Worm (Caenorhabditis elegans) whole organism, L2 larva: ENCODE data around the gene F40F8.5.

Experiments
- C34F6.9 ChIP-seq: fragments of 150-350 bp; optimal IDR thresholded peaks from 2 replicates; lab custom pipeline; 2014; ENCODE audit warnings: missing biosample characterization, missing genetic modification characterization
- F13H6.1 ChIP-seq: sonication (generic microtip); optimal IDR thresholded peaks from 2 replicates; lab custom pipeline; 2016; ENCODE audit warnings: missing genetic modification characterization, missing compliant biosample characterization
- R02D3.7 ChIP-seq: fragments of 150-350 bp; optimal IDR thresholded peaks from 2 replicates; lab custom pipeline; 2014; ENCODE audit warnings: missing biosample characterization, missing genetic modification characterization
- Y55F3AM.14 ChIP-seq: fragments of 200-800 bp; sonication (Bioruptor generic); optimal IDR thresholded peaks from 2 replicates; lab custom pipeline; 2018; ENCODE audit warnings: mild to moderate bottlenecking, missing genetic modification characterization, missing compliant biosample characterization
- ZK546.5 ChIP-seq: sonication (generic microtip); optimal IDR thresholded peaks from 2 replicates; lab custom pipeline; 2017; ENCODE audit warnings: missing biosample characterization, missing genetic modification characterization
- alr-1 ChIP-seq: fragments of 150-350 bp; optimal IDR thresholded peaks from 2 replicates; lab custom pipeline; 2014; ENCODE audit warnings: missing biosample characterization, missing genetic modification characterization
- ama-1 ChIP-seq: fragments of 150-350 bp; optimal IDR thresholded peaks from 2 replicates; lab custom pipeline; 2018; ENCODE audit warnings: inconsistent platforms
- blmp-1 ChIP-seq: sonication (generic microtip); optimal IDR thresholded peaks from 2 replicates; lab custom pipeline; 2017; ENCODE audit warnings: missing genetic modification characterization, mild to moderate bottlenecking, missing compliant biosample characterization, antibody characterized with exemption, moderate library complexity; ENCODE audit not compliant: insufficient read depth
- ceh-16 ChIP-seq: fragments of 150-350 bp; optimal IDR thresholded peaks from 2 replicates; lab custom pipeline; 2014; ENCODE audit warnings: missing biosample characterization, missing genetic modification characterization
- ceh-82 ChIP-seq: fragments of 150-350 bp; optimal IDR thresholded peaks from 2 replicates; lab custom pipeline; 2014; ENCODE audit warnings: missing biosample characterization, missing genetic modification characterization
- crh-2 ChIP-seq: sonication (generic microtip); optimal IDR thresholded peaks from 2 replicates; lab custom pipeline; 2017; ENCODE audit warnings: missing biosample characterization, missing genetic modification characterization
- dmd-4 ChIP-seq: sonication (generic microtip); optimal IDR thresholded peaks from 2 replicates; lab custom pipeline; 2017; ENCODE audit warnings: missing biosample characterization, missing genetic modification characterization
- egl-27 ChIP-seq: sonication (generic microtip); optimal IDR thresholded peaks from 3 replicates; lab custom pipeline; 2017; ENCODE audit warnings: missing biosample characterization, missing genetic modification reagents, missing genetic modification characterization
- elt-1 ChIP-seq: fragments of 150-350 bp; optimal IDR thresholded peaks from 2 replicates; lab custom pipeline; 2014; ENCODE audit warnings: missing biosample characterization, missing genetic modification characterization
- elt-3 ChIP-seq: sonication (generic microtip); optimal IDR thresholded peaks from 2 replicates; lab custom pipeline; 2017; ENCODE audit warnings: missing biosample characterization, missing genetic modification characterization
- lin-11 ChIP-seq: fragments of 150-350 bp; sonication (generic microtip); optimal IDR thresholded peaks from 2 replicates; lab custom pipeline; 2014; ENCODE audit warnings: missing biosample characterization, missing genetic modification characterization, inconsistent platforms, mixed read lengths
- lin-13 ChIP-seq: fragments of 150-350 bp; optimal IDR thresholded peaks from 2 replicates; lab custom pipeline; 2014; ENCODE audit warnings: missing biosample characterization, missing genetic modification reagents, missing genetic modification characterization
- mab-5 ChIP-seq: fragments of 150-350 bp; optimal IDR thresholded peaks from 2 replicates; lab custom pipeline; 2014; ENCODE audit warnings: missing biosample characterization, missing genetic modification characterization
- mbf-1 ChIP-seq: sonication (generic microtip); optimal IDR thresholded peaks from 2 replicates; lab custom pipeline; 2017; ENCODE audit warnings: missing biosample characterization, missing genetic modification characterization
- mdl-1 ChIP-seq, 2 experiments: fragments of 150-350 bp in 1 of 2; sonication (generic microtip) in 1 of 2; optimal IDR thresholded peaks; 2 replicates each; lab custom pipeline; 2017; ENCODE audit warnings: missing biosample characterization in 2 of 2, missing genetic modification characterization in 2 of 2
- nhr-10 ChIP-seq: sonication (generic microtip); optimal IDR thresholded peaks from 2 replicates; lab custom pipeline; 2017; ENCODE audit warnings: missing biosample characterization, missing genetic modification characterization
- nhr-11 ChIP-seq: fragments of 150-350 bp; optimal IDR thresholded peaks from 2 replicates; lab custom pipeline; 2014; ENCODE audit warnings: missing biosample characterization, missing genetic modification characterization
- nhr-129 ChIP-seq: fragments of 150-350 bp; optimal IDR thresholded peaks from 2 replicates; lab custom pipeline; 2014; ENCODE audit warnings: missing biosample characterization, missing genetic modification characterization
- nhr-237 ChIP-seq: fragments of 150-350 bp; optimal IDR thresholded peaks from 2 replicates; lab custom pipeline; 2014; ENCODE audit warnings: missing biosample characterization, missing genetic modification characterization
- nhr-25 ChIP-seq: fragments of 150-350 bp; sonication (generic microtip); optimal IDR thresholded peaks from 3 replicates; lab custom pipeline; 2014; ENCODE audit warnings: missing biosample characterization, missing genetic modification characterization
- peb-1 ChIP-seq: fragments of 150-350 bp; optimal IDR thresholded peaks from 2 replicates; lab custom pipeline; 2014; ENCODE audit warnings: missing biosample characterization, missing genetic modification characterization
- sem-4 ChIP-seq: fragments of 150-350 bp; optimal IDR thresholded peaks from 2 replicates; lab custom pipeline; 2014; ENCODE audit warnings: missing biosample characterization, missing genetic modification reagents, missing genetic modification characterization
- skn-1 ChIP-seq: sonication (generic microtip); optimal IDR thresholded peaks from 2 replicates; lab custom pipeline; 2017; ENCODE audit warnings: missing biosample characterization, missing genetic modification characterization
- sma-3 ChIP-seq: sonication (generic microtip); optimal IDR thresholded peaks from 2 replicates; lab custom pipeline; 2016; ENCODE audit warnings: missing genetic modification reagents, missing genetic modification characterization, missing compliant biosample characterization
- sma-9 ChIP-seq, 2 experiments: fragments of 150-350 bp in 1 of 2; sonication (generic microtip) in 1 of 2; optimal IDR thresholded peaks; 2 replicates each; lab custom pipeline; 2014 to 2016; ENCODE audit warnings: missing genetic modification characterization in 2 of 2, mild to moderate bottlenecking in 1 of 2, missing biosample characterization in 1 of 2, missing compliant biosample characterization in 1 of 2, missing genetic modification reagents in 1 of 2, moderate library complexity in 1 of 2
- snpc-4 ChIP-seq: fragments of 150-350 bp; optimal IDR thresholded peaks from 2 replicates; lab custom pipeline; 2014; ENCODE audit warnings: missing biosample characterization, missing genetic modification characterization
- unc-39 ChIP-seq: fragments of 150-350 bp; optimal IDR thresholded peaks from 2 replicates; lab custom pipeline; 2014; ENCODE audit warnings: missing biosample characterization, missing genetic modification characterization
- ztf-1 ChIP-seq: fragments of 200-800 bp; sonication (Bioruptor generic); conservative IDR thresholded peaks from 2 replicates; pipeline ENCODE4 v1.3.6; 2022; ENCODE audit warnings: missing genetic modification characterization, missing compliant biosample characterization

Gene F40F8.5

DNA sequence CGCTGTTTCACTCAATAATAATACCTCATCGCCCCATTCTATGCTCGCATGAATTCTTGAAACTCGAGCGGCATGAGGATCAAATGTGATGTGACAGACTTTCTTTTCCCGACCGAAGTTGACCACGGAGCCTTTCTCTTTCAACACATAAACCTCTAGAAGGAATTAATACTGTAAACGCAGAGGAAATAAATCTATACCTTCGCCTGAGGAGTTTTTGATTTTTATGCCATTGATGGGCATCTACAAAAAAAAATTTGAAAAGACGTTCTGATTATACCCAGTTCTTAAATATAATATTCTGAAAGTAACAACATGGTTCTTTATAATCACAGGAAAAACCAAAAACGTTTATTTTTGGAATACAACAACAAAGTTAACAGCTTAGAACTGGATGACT is 38.5 kb downstream of the F40F8.5 start, which contains the start of gene nbs-1:
TSS of gene nbs-1 (minus strand) at position 246 of the 400 bp plus-strand sequence.
- TF ChIP-seq alr-1 (tag; lab: Kevin White, UChicago) (no peak), elt-3 (tag; lab: Kevin White, UChicago) (no peak), elt-1 (tag; lab: Kevin White, UChicago) (no peak), F13H6.1 (tag; lab: Kevin White, UChicago) (no peak), sma-9 (GFP tag; optimal IDR thresholded peaks at IDR 0.05; lab: Kevin White, UChicago) (no peak), sma-9 (tag; optimal IDR thresholded peaks at IDR 0.05; lab: Kevin White, UChicago) (no peak), lin-11 (tag; lab: Kevin White, UChicago) (no peak), blmp-1 (tag; lab: Kevin White, UChicago) (no peak), nhr-129 (tag; lab: Kevin White, UChicago) (no peak), egl-27 (tag; lab: Kevin White, UChicago) (no peak), dmd-4 (no peak), sma-3 (GFP tag; lab: Kevin White, UChicago) (no peak), ceh-82 (tag; lab: Kevin White, UChicago) (no peak), nhr-11 (tag; lab: Kevin White, UChicago) (no peak)

DNA sequence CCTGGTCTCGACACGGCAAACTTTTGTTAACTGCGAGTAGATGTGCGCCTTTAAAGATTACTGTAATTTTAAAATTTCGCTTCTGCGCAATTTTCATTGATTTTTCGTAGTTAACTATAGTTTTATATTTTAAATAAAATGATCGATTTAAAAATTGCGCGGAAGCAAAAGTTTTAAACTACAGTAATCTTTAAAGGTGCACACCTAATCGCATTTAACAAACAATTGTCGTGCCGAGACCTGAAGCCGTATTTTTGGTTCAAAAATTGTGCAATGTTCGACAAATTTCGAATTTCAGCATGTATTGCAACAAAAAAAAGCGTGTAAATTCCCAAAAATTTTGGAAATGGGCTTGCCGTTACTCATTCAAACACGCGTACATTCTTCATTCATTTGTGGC is 40.3 kb downstream of the F40F8.5 start:
- TF ChIP-seq unc-39 (tag; lab: Kevin White, UChicago) (no peak), Y55F3AM.14 (no peak), lin-13 (GFP tag; lab: Kevin White, UChicago) (no peak), egl-27 (tag; lab: Kevin White, UChicago) (no peak), nhr-11 (tag; lab: Kevin White, UChicago) (no peak), dmd-4 (no peak), nhr-25 (tag; lab: Kevin White, UChicago) (no peak), mdl-1 (tag; optimal IDR thresholded peaks at IDR 0.05; lab: Kevin White, UChicago) (no peak), ama-1 (no peak), sma-9 (GFP tag; optimal IDR thresholded peaks at IDR 0.05; lab: Kevin White, UChicago) (no peak), sma-9 (tag; optimal IDR thresholded peaks at IDR 0.05; lab: Kevin White, UChicago) (no peak), ceh-82 (tag; lab: Kevin White, UChicago) (no peak), crh-2 (no peak), ZK546.5 (tag; lab: Kevin White, UChicago) (no peak), R02D3.7 (tag; lab: Kevin White, UChicago) (no peak), snpc-4 (tag; lab: Kevin White, UChicago) (no peak)
- TF ChIP-seq, all 48 proteins: peak for 0

DNA sequence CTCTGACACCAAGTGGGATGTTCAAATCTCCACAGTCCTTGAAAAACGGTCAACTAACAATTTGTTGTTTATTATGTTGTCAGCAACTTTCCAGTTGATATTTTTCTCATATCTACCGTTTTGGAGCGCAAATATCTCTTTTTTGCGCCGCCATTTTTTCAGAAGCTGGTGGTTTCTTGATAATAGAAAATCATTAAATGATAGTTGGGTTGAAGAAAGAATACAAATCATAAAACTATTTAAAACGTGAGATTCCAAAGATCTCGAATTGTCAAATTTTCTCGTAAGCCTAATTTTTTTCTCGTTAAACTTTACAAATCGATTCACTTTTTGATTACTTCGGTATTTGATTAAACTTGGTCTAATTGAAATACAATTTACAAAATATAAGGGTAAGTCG is 42.3 kb downstream of the F40F8.5 start, which contains the start of gene rpl-42:
TSS of gene rpl-42 (plus strand) at position 301 of the 400 bp plus-strand sequence.
- TF ChIP-seq mdl-1 (tag; optimal IDR thresholded peaks at IDR 0.05; lab: Kevin White, UChicago) (no peak), mab-5 (tag; lab: Kevin White, UChicago) (no peak), sem-4 (tag; lab: Kevin White, UChicago) (no peak), nhr-25 (tag; lab: Kevin White, UChicago) (no peak), blmp-1 (tag; lab: Kevin White, UChicago) (no peak), nhr-237 (tag; lab: Kevin White, UChicago) (no peak), lin-11 (tag; lab: Kevin White, UChicago) (no peak), peb-1 (tag; lab: Kevin White, UChicago) (no peak), elt-1 (tag; lab: Kevin White, UChicago) (no peak), egl-27 (tag; lab: Kevin White, UChicago) (no peak), ceh-16 (tag; lab: Kevin White, UChicago) (no peak), ama-1 (no peak), F13H6.1 (tag; lab: Kevin White, UChicago) (no peak), mbf-1 (tag; lab: Kevin White, UChicago) (no peak), nhr-10 (tag; lab: Kevin White, UChicago) (no peak), C34F6.9 (tag; lab: Kevin White, UChicago) (no peak), skn-1 (tag; lab: Kevin White, UChicago) (no peak), ztf-1 (GFP tag; lab: Robert Waterston, UW) (no peak), alr-1 (tag; lab: Kevin White, UChicago) (no peak)

DNA sequence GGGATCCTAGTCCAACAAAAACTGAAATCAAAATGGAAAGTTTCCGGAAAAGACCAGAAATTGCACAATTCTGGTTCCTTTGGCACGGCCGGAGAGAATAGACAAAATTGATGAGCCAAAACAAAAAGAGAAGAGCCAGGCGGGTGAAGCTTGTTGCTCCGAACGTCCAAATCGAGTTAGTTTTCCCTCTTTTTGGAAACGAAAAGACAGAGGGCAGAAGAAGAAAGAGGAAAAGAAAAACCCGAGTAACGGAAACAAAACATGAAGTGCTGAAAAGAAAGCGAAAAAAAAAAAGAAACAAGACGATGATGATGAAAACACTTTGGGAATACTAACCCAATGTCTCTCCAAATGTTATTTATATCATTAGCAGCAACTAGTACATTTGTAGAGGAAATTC is 43.2 kb downstream of the F40F8.5 start:
- TF ChIP-seq unc-39 (tag; lab: Kevin White, UChicago) = no peak
- TF ChIP-seq alr-1 (tag; lab: Kevin White, UChicago) = no peak
- TF ChIP-seq nhr-10 (tag; lab: Kevin White, UChicago) = no peak
- TF ChIP-seq, all 48 proteins: peak for 0
